Worm (Caenorhabditis elegans) whole organism, late embryonic: ENCODE data around the gene srg-3.
A peak's percentile ranks its signal among the peaks of the same experiment; 100 is the strongest.

Source experiments
- C08G9.2 ChIP-seq: sonication (generic microtip); optimal IDR thresholded peaks from 2 replicates; lab custom pipeline; 2016; ENCODE audit warnings: mild to moderate bottlenecking, missing genetic modification characterization, moderate library complexity, missing compliant biosample characterization
- C38D4.7 ChIP-seq: fragments of 200-800 bp; sonication (Bioruptor generic); optimal IDR thresholded peaks from 2 replicates; lab custom pipeline; 2018; ENCODE audit warnings: mild to moderate bottlenecking, missing genetic modification characterization, moderate library complexity, missing compliant biosample characterization
- F13H6.1 ChIP-seq: sonication (generic microtip); optimal IDR thresholded peaks from 2 replicates; lab custom pipeline; 2016; ENCODE audit warnings: missing genetic modification characterization, missing compliant biosample characterization
- K02D7.2 ChIP-seq: sonication (generic microtip); optimal IDR thresholded peaks from 2 replicates; lab custom pipeline; 2017; ENCODE audit warnings: mild to moderate bottlenecking, missing genetic modification characterization, missing compliant biosample characterization
- K09A11.1 ChIP-seq: sonication (generic microtip); optimal IDR thresholded peaks from 2 replicates; lab custom pipeline; 2017; ENCODE audit warnings: antibody characterized with exemption, mild to moderate bottlenecking, missing genetic modification characterization, missing compliant biosample characterization; ENCODE audit not compliant: insufficient read depth
- T23F11.4 ChIP-seq: fragments of 200-800 bp; sonication (Bioruptor generic); optimal IDR thresholded peaks from 2 replicates; lab custom pipeline; 2018; ENCODE audit warnings: mild to moderate bottlenecking, missing genetic modification characterization, missing compliant biosample characterization
- Y22D7AL.16 ChIP-seq: sonication (generic microtip); optimal IDR thresholded peaks from 2 replicates; lab custom pipeline; 2016; ENCODE audit warnings: missing genetic modification characterization, missing compliant biosample characterization
- ahr-1 ChIP-seq: sonication (generic microtip); optimal IDR thresholded peaks from 2 replicates; lab custom pipeline; 2016; ENCODE audit warnings: missing genetic modification characterization, missing compliant biosample characterization
- ceh-2 ChIP-seq: sonication (generic microtip); optimal IDR thresholded peaks from 2 replicates; lab custom pipeline; 2016; ENCODE audit warnings: missing genotype, missing genetic modification characterization, missing compliant biosample characterization
- ceh-22 ChIP-seq: sonication (generic microtip); optimal IDR thresholded peaks from 2 replicates; lab custom pipeline; 2017; ENCODE audit warnings: missing biosample characterization, missing genetic modification characterization
- ceh-24 ChIP-seq: sonication (generic microtip); optimal IDR thresholded peaks from 2 replicates; lab custom pipeline; 2016; ENCODE audit warnings: mild to moderate bottlenecking, missing genetic modification characterization, missing compliant biosample characterization
- ceh-30 ChIP-seq: fragments of 150-350 bp; optimal IDR thresholded peaks from 2 replicates; lab custom pipeline; 2014; ENCODE audit warnings: missing biosample characterization, missing genetic modification characterization
- ceh-31 ChIP-seq: sonication (generic microtip); optimal IDR thresholded peaks from 2 replicates; lab custom pipeline; 2016; ENCODE audit warnings: missing genetic modification characterization, missing compliant biosample characterization
- ceh-34 ChIP-seq: sonication (generic microtip); optimal IDR thresholded peaks from 2 replicates; lab custom pipeline; 2016; ENCODE audit warnings: mild to moderate bottlenecking, missing genetic modification characterization, missing compliant biosample characterization
- ceh-45 ChIP-seq: fragments of 200-800 bp; sonication (Bioruptor generic); IDR thresholded peaks from 2 replicates; pipeline ENCODE4 v1.3.6; 2022; ENCODE audit warnings: missing genetic modification reagents, missing genetic modification characterization, missing compliant biosample characterization
- ceh-48 ChIP-seq: sonication (generic microtip); optimal IDR thresholded peaks from 2 replicates; lab custom pipeline; 2016; ENCODE audit warnings: missing genetic modification characterization, inconsistent platforms, missing compliant biosample characterization
- ceh-6 ChIP-seq: fragments of 200-800 bp; sonication (Bioruptor generic); optimal IDR thresholded peaks from 2 replicates; lab custom pipeline; 2018; ENCODE audit warnings: mild to moderate bottlenecking, missing genetic modification characterization, missing compliant biosample characterization
- ceh-9 ChIP-seq: sonication (generic microtip); optimal IDR thresholded peaks from 2 replicates; lab custom pipeline; 2016; ENCODE audit warnings: mild to moderate bottlenecking, missing genetic modification characterization, inconsistent platforms, missing compliant biosample characterization
- elt-2 ChIP-seq: sonication (generic microtip); optimal IDR thresholded peaks from 2 replicates; lab custom pipeline; 2016; ENCODE audit warnings: missing genetic modification reagents, missing genetic modification characterization, missing compliant biosample characterization
- ets-4 ChIP-seq: sonication (generic microtip); optimal IDR thresholded peaks from 2 replicates; lab custom pipeline; 2016; ENCODE audit warnings: missing genetic modification characterization, missing compliant biosample characterization
- eyg-1 ChIP-seq: sonication (generic microtip); optimal IDR thresholded peaks from 2 replicates; lab custom pipeline; 2016; ENCODE audit warnings: missing genotype, missing genetic modification characterization, missing compliant biosample characterization
- fkh-6 ChIP-seq: sonication (generic microtip); optimal IDR thresholded peaks from 2 replicates; lab custom pipeline; 2016; ENCODE audit warnings: missing genetic modification characterization, missing compliant biosample characterization
- gmeb-2 ChIP-seq: sonication (generic microtip); optimal IDR thresholded peaks from 2 replicates; lab custom pipeline; 2016; ENCODE audit warnings: missing genetic modification characterization, inconsistent platforms, missing compliant biosample characterization
- hlh-13 ChIP-seq: fragments of 200-800 bp; sonication (Bioruptor generic); optimal IDR thresholded peaks from 2 replicates; lab custom pipeline; 2018; ENCODE audit warnings: mild to moderate bottlenecking, missing genetic modification characterization, missing compliant biosample characterization
- hlh-15 ChIP-seq: sonication (generic microtip); optimal IDR thresholded peaks from 2 replicates; lab custom pipeline; 2016; ENCODE audit warnings: missing genetic modification characterization, missing compliant biosample characterization
- hlh-30 ChIP-seq: sonication (generic microtip); optimal IDR thresholded peaks from 2 replicates; lab custom pipeline; 2017; ENCODE audit warnings: antibody characterized with exemption, missing genetic modification characterization, missing compliant biosample characterization; ENCODE audit not compliant: insufficient read depth
- hlh-6 ChIP-seq: sonication (generic microtip); optimal IDR thresholded peaks from 2 replicates; lab custom pipeline; 2016; ENCODE audit warnings: missing genotype, missing genetic modification characterization, missing compliant biosample characterization
- hlh-8 ChIP-seq: sonication (generic microtip); optimal IDR thresholded peaks from 2 replicates; lab custom pipeline; 2016; ENCODE audit warnings: missing genotype, missing genetic modification characterization, missing compliant biosample characterization
- lin-11 ChIP-seq: fragments of 200-800 bp; sonication (Bioruptor generic); optimal IDR thresholded peaks from 2 replicates; lab custom pipeline; 2018; ENCODE audit warnings: mild to moderate bottlenecking, missing genetic modification characterization, missing compliant biosample characterization
- mec-3 ChIP-seq: sonication (generic microtip); optimal IDR thresholded peaks from 2 replicates; lab custom pipeline; 2016; ENCODE audit warnings: borderline replicate concordance, missing genetic modification characterization, missing compliant biosample characterization
- nfya-1 ChIP-seq: sonication (generic microtip); optimal IDR thresholded peaks from 2 replicates; lab custom pipeline; 2017; ENCODE audit warnings: missing genetic modification characterization, mild to moderate bottlenecking, missing compliant biosample characterization, antibody characterized with exemption, moderate library complexity
- pat-9 ChIP-seq: fragments of 200-800 bp; sonication (Bioruptor generic); optimal IDR thresholded peaks from 2 replicates; lab custom pipeline; 2018; ENCODE audit warnings: mild to moderate bottlenecking, missing genetic modification characterization, moderate library complexity, missing compliant biosample characterization
- pax-1 ChIP-seq: fragments of 150-350 bp; optimal IDR thresholded peaks from 2 replicates; lab custom pipeline; 2014; ENCODE audit warnings: missing biosample characterization, missing genetic modification characterization
- pha-4 ChIP-seq: fragments of 150-350 bp; optimal IDR thresholded peaks from 2 replicates; lab custom pipeline; 2018; ENCODE audit warnings: missing biosample characterization, missing genetic modification reagents, missing genetic modification characterization
- pqm-1 ChIP-seq: sonication (generic microtip); optimal IDR thresholded peaks from 2 replicates; lab custom pipeline; 2016; ENCODE audit warnings: missing genetic modification characterization, missing compliant biosample characterization
- ref-2 ChIP-seq: sonication (generic microtip); optimal IDR thresholded peaks from 2 replicates; lab custom pipeline; 2016; ENCODE audit warnings: missing genetic modification characterization, missing compliant biosample characterization
- rnt-1 ChIP-seq: sonication (generic microtip); optimal IDR thresholded peaks from 2 replicates; lab custom pipeline; 2016; ENCODE audit warnings: missing genetic modification characterization, missing compliant biosample characterization
- sdc-2 ChIP-seq: sonication (generic microtip); optimal IDR thresholded peaks from 2 replicates; lab custom pipeline; 2016; ENCODE audit warnings: missing genotype, missing genetic modification characterization, missing compliant biosample characterization
- tbx-2 ChIP-seq: sonication (generic microtip); optimal IDR thresholded peaks from 2 replicates; lab custom pipeline; 2016; ENCODE audit warnings: missing genetic modification characterization, missing compliant biosample characterization
- tbx-7 ChIP-seq: sonication (generic microtip); optimal IDR thresholded peaks from 2 replicates; lab custom pipeline; 2016; ENCODE audit warnings: missing genotype, missing genetic modification characterization, missing compliant biosample characterization
- ttx-3 ChIP-seq: sonication (generic microtip); optimal IDR thresholded peaks from 2 replicates; lab custom pipeline; 2016; ENCODE audit warnings: missing genetic modification reagents, missing genetic modification characterization, missing compliant biosample characterization
- unc-3 ChIP-seq, 2 experiments: fragments of 200-800 bp in 1 of 2; sonication (Bioruptor generic) in 1 of 2; sonication (generic microtip) in 1 of 2; conservative IDR thresholded peaks in 1 of 2; optimal IDR thresholded peaks in 1 of 2; 2 replicates each; pipeline versions ENCODE4 v1.3.6 to Lab custom; 2016 to 2022; ENCODE audit warnings: missing compliant biosample characterization in 2 of 2, missing genetic modification characterization in 2 of 2, missing genetic modification reagents in 1 of 2
- unc-42 ChIP-seq: sonication (generic microtip); optimal IDR thresholded peaks from 2 replicates; lab custom pipeline; 2016; ENCODE audit warnings: missing genotype, missing genetic modification characterization, missing compliant biosample characterization
- zip-5 ChIP-seq: sonication (generic microtip); optimal IDR thresholded peaks from 2 replicates; lab custom pipeline; 2016; ENCODE audit warnings: missing genetic modification characterization, missing compliant biosample characterization

srg-3 gene

DNA sequence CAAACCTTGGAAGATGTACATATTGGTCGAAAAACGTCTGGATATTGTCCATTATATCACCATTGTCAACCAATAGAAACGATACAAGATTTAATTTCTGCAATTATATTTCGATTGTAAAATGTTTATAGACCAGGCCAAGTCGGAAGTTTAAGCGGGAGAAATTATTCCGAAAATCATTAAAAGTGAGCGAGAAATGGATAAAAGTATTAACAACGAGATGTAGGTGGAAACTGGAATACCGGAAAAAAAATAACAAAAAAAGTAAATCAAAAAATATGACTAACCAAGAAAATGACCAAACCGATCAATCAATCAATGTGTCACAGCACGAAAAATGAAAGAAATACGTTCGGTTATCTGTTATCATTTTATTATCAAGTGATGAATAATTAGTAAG lies 17.0 kb upstream of the srg-3 start, which contains the start of gene F47D12.6:
TSS of gene F47D12.6 (minus strand) at position 101 of the 400 bp plus-strand sequence.
- no peak for TF ChIP-seq C08G9.2 (tag; lab: Kevin White, UChicago)
- TF ChIP-seq hlh-15 (tag; lab: Kevin White, UChicago) = no peak
- TF ChIP-seq nfya-1 (tag; lab: Kevin White, UChicago) = no peak
- TF ChIP-seq ceh-45 (GFP tag; lab: Robert Waterston, UW) = no peak
- no peak for TF ChIP-seq fkh-6
- TF ChIP-seq eyg-1 (tag; lab: Kevin White, UChicago) = no peak
- TF ChIP-seq K02D7.2 (tag; lab: Kevin White, UChicago) = no peak
- TF ChIP-seq pat-9 (tag; lab: Kevin White, UChicago) = no peak
- TF ChIP-seq hlh-6 = no peak
- no peak for TF ChIP-seq zip-5 (tag; lab: Kevin White, UChicago)
- TF ChIP-seq T23F11.4 (GFP tag; lab: Kevin White, UChicago) = no peak
- no peak for TF ChIP-seq unc-3 (GFP tag; conservative IDR thresholded peaks at IDR 0.05; lab: Robert Waterston, UW)
- no peak for TF ChIP-seq unc-3 (tag; optimal IDR thresholded peaks at IDR 0.05; lab: Kevin White, UChicago)
- no peak for TF ChIP-seq unc-42
- no peak for TF ChIP-seq lin-11
- TF ChIP-seq ahr-1 (tag; lab: Kevin White, UChicago) = no peak
- no peak for TF ChIP-seq sdc-2
- TF ChIP-seq pax-1 (tag; lab: Kevin White, UChicago) = no peak
- TF ChIP-seq ceh-24 (tag; lab: Kevin White, UChicago) = no peak
- no peak for TF ChIP-seq ceh-31 (tag; lab: Kevin White, UChicago)
- TF ChIP-seq K09A11.1 = no peak

DNA sequence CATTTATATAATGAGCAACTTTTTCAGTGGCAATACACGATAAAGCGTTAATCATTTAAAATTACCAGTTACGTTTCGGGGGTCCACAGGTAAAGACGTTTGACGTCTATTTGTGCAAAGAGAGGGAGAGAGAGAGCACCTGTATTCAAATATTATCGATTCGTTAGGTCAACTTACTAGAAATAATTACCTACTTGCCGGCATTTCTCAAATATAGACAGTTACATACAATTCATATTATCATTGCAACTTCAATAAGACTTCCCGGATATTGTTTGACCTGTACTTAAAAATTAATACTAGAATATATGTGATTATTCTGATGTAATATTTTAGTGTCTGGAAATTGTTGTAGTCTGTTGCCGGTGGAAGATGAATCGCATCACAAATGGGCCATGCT lies 15.7 kb upstream of the srg-3 start, which contains the start of gene gadr-3:
TSS of gene gadr-3 (minus strand) at position 101 of the 400 bp plus-strand sequence.
- no peak for TF ChIP-seq ets-4
- TF ChIP-seq pax-1 (tag; lab: Kevin White, UChicago) = no peak
- TF ChIP-seq ttx-3 = no peak
- no peak for TF ChIP-seq C38D4.7 (GFP tag; lab: Kevin White, UChicago)
- TF ChIP-seq ahr-1 (tag; lab: Kevin White, UChicago) = no peak
- TF ChIP-seq lin-11 = no peak

DNA sequence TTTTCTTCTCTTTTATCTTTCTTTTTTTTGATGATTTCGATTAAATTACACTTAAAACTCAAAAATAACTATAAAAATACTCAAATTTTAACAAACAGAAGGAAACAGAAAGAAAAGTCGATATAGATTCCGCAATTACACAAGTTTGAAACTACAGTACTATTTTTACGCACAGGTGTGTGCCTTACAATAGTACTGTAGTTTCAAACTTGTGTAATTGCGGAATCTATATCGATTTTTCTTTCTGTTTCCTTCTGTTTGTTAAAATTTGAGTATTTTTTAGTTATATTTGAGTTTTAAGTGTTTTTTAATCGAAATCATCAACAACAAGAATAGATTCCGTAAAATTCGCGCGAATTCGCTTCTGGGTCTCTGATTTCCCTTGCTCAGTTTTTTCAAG lies 12.8 kb upstream of the srg-3 start:
- TF ChIP-seq sdc-2 (no peak), ets-4 (no peak), ceh-31 (tag; lab: Kevin White, UChicago) (no peak), pqm-1 (tag; lab: Kevin White, UChicago) (no peak), mec-3 (tag; lab: Kevin White, UChicago) (no peak), ceh-9 (tag; lab: Kevin White, UChicago) (no peak), ceh-6 (GFP tag; lab: Kevin White, UChicago) (no peak), elt-2 (tag; lab: Kevin White, UChicago) (no peak), ceh-48 (tag; lab: Kevin White, UChicago) (no peak), ceh-2 (tag; lab: Kevin White, UChicago) (no peak), hlh-30 (tag; lab: Kevin White, UChicago) (no peak), gmeb-2 (tag; lab: Kevin White, UChicago) (no peak), F13H6.1 (tag; lab: Kevin White, UChicago) (no peak), hlh-15 (tag; lab: Kevin White, UChicago) (no peak), ttx-3 (no peak), ceh-34 (no peak), ceh-30 (tag; lab: Kevin White, UChicago) (no peak)

DNA sequence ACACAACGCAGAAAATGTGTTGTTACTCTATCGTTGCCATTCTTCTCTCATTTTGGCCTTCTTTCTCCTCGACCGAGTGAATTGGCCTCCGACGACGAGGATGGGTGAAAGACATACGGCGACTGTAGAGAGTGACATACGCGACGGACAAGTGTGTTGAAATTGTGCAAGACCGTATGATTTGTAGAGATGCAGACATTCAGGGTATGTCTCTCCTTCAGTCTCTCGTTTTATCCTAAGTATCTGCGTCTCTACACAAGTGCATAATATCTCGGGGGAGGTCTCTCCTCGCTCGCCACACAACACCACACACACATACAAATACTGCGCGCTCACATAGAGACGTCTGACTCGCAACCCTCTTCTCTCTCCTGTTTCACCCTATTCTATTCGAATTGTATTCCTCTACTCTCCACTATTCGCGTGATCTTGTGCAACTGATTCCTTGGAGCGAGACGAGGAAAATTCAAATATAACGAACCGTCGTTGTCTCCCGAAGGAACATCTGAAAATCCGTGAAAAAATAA lies 10.0 kb upstream of the srg-3 start, which contains the start of gene hmg-1.2:
TSS of gene hmg-1.2 (plus strand) at position 311 of the 527 bp plus-strand sequence.
- TF ChIP-seq ceh-22 (tag; lab: Kevin White, UChicago) = no peak
- TF ChIP-seq tbx-7 (tag; lab: Kevin White, UChicago) = no peak
- no peak for TF ChIP-seq ceh-6 (GFP tag; lab: Kevin White, UChicago)
- peak; percentile 51 for TF ChIP-seq tbx-2 (tag; lab: Kevin White, UChicago)
- no peak for TF ChIP-seq pha-4 (tag; lab: Kevin White, UChicago)
- peak; percentile 48 for TF ChIP-seq rnt-1 (tag; lab: Kevin White, UChicago)
- no peak for TF ChIP-seq ceh-24 (tag; lab: Kevin White, UChicago)
- TF ChIP-seq pax-1 (tag; lab: Kevin White, UChicago) = no peak
- TF ChIP-seq lin-11 = no peak
- no peak for TF ChIP-seq ceh-9 (tag; lab: Kevin White, UChicago)
- no peak for TF ChIP-seq ets-4
- peak; percentile 40 for TF ChIP-seq fkh-6
- TF ChIP-seq ahr-1 (tag; lab: Kevin White, UChicago) = no peak
- TF ChIP-seq hlh-13 (GFP tag; lab: Kevin White, UChicago) = no peak
- peak; percentile 70 for TF ChIP-seq ref-2 (tag; lab: Kevin White, UChicago)
- peak; percentile 37 for TF ChIP-seq unc-42
- TF ChIP-seq F13H6.1 (tag; lab: Kevin White, UChicago) = no peak
- TF ChIP-seq hlh-8 (tag; lab: Kevin White, UChicago) = no peak
- TF ChIP-seq K02D7.2 (tag; lab: Kevin White, UChicago) = no peak
- no peak for TF ChIP-seq C08G9.2 (tag; lab: Kevin White, UChicago)
- TF ChIP-seq C38D4.7 (GFP tag; lab: Kevin White, UChicago) = no peak
- no peak for TF ChIP-seq Y22D7AL.16
